Worm (Caenorhabditis elegans): ENCODE results near the gene F37A4.1.

Gene F37A4.1

ce11 chrIII:6723089-6723488 is at the start of gene F37A4.1:
TSS of gene F37A4.1 (plus strand) at chrIII:6723389.
- TF ChIP-seq W03F9.2 (tag; optimal IDR thresholded peaks at IDR 0.05) (no peak), him-1 (tag; optimal IDR thresholded peaks at IDR 0.05) (no peak), dao-5 (tag; optimal IDR thresholded peaks at IDR 0.05) (no peak)

ce11 chrIII:6675460-6675859 is 47.7 kb upstream of the F37A4.1 start, which contains the start of gene rbf-1:
TSS of gene rbf-1 (plus strand) at chrIII:6675760.
- TF ChIP-seq dao-5 (tag; optimal IDR thresholded peaks at IDR 0.05) (no peak), W03F9.2 (tag; optimal IDR thresholded peaks at IDR 0.05) (no peak), him-1 (tag; optimal IDR thresholded peaks at IDR 0.05) (no peak)

ce11 chrIII:6677304-6677703 is 45.9 kb upstream of the F37A4.1 start:
- no peak for TF ChIP-seq him-1 (tag; optimal IDR thresholded peaks at IDR 0.05)

- no peak for TF ChIP-seq dao-5 (tag; optimal IDR thresholded peaks at IDR 0.05)
- no peak for TF ChIP-seq him-1 (tag; optimal IDR thresholded peaks at IDR 0.05)
- no peak for TF ChIP-seq W03F9.2 (tag; optimal IDR thresholded peaks at IDR 0.05)
Observed at ce11 chrIII:6679323-6679722, 43.9 kb upstream of the F37A4.1 start.

ce11 chrIII:6680963-6681362 is 42.2 kb upstream of the F37A4.1 start:
- no peak for TF ChIP-seq him-1 (tag; optimal IDR thresholded peaks at IDR 0.05)
- TF ChIP-seq dao-5 (tag; optimal IDR thresholded peaks at IDR 0.05), result no peak
- TF ChIP-seq W03F9.2 (tag; optimal IDR thresholded peaks at IDR 0.05), result no peak

- TF ChIP-seq W03F9.2 (tag; optimal IDR thresholded peaks at IDR 0.05), result no peak
- no peak for TF ChIP-seq dao-5 (tag; optimal IDR thresholded peaks at IDR 0.05)
- TF ChIP-seq him-1 (tag; optimal IDR thresholded peaks at IDR 0.05), result no peak
Observed at ce11 chrIII:6681790-6682189, 41.4 kb upstream of the F37A4.1 start.

ce11 chrIII:6690490-6690889 is 32.7 kb upstream of the F37A4.1 start:
- TF ChIP-seq dao-5 (tag; optimal IDR thresholded peaks at IDR 0.05), result no peak

- TF ChIP-seq W03F9.2 (tag; optimal IDR thresholded peaks at IDR 0.05) (no peak), him-1 (tag; optimal IDR thresholded peaks at IDR 0.05) (no peak), dao-5 (tag; optimal IDR thresholded peaks at IDR 0.05) (no peak)
Observed at ce11 chrIII:6693285-6693684, 29.9 kb upstream of the F37A4.1 start.

ce11 chrIII:6695189-6695588 is 28.0 kb upstream of the F37A4.1 start:
- TF ChIP-seq him-1 (tag; optimal IDR thresholded peaks at IDR 0.05), result peak; percentile 66
- TF ChIP-seq dao-5 (tag; optimal IDR thresholded peaks at IDR 0.05), result no peak

ce11 chrIII:6705515-6705914 is 17.7 kb upstream of the F37A4.1 start, which contains the start of gene F37A4.6:
TSS of gene F37A4.6 (plus strand) at chrIII:6705815.
- no peak for TF ChIP-seq him-1 (tag; optimal IDR thresholded peaks at IDR 0.05)

- TF ChIP-seq dao-5 (tag; optimal IDR thresholded peaks at IDR 0.05) (no peak), him-1 (tag; optimal IDR thresholded peaks at IDR 0.05) (no peak), W03F9.2 (tag; optimal IDR thresholded peaks at IDR 0.05) (no peak)
Observed at ce11 chrIII:6709983-6710382, 13.2 kb upstream of the F37A4.1 start, which contains the start of gene isw-1. TSS of gene isw-1 (minus strand) at chrIII:6710100.

- TF ChIP-seq W03F9.2 (tag; optimal IDR thresholded peaks at IDR 0.05) (no peak), him-1 (tag; optimal IDR thresholded peaks at IDR 0.05) (no peak), dao-5 (tag; optimal IDR thresholded peaks at IDR 0.05) (no peak)
Observed at ce11 chrIII:6711590-6711989, 11.6 kb upstream of the F37A4.1 start, which contains the start of gene F37A4.5. TSS of gene F37A4.5 (plus strand) at chrIII:6711890.

ce11 chrIII:6713266-6713665 is 9.9 kb upstream of the F37A4.1 start, which contains the start of gene F37A4.4:
TSS of gene F37A4.4 (plus strand) at chrIII:6713566.
- TF ChIP-seq W03F9.2 (tag; optimal IDR thresholded peaks at IDR 0.05) (no peak), him-1 (tag; optimal IDR thresholded peaks at IDR 0.05) (no peak), dao-5 (tag; optimal IDR thresholded peaks at IDR 0.05) (no peak)

ce11 chrIII:6718270-6718669 is 4.9 kb upstream of the F37A4.1 start, which contains the start of gene F37A4.3:
TSS of gene F37A4.3 (plus strand) at chrIII:6718570.
- TF ChIP-seq dao-5 (tag; optimal IDR thresholded peaks at IDR 0.05) (no peak), W03F9.2 (tag; optimal IDR thresholded peaks at IDR 0.05) (no peak), him-1 (tag; optimal IDR thresholded peaks at IDR 0.05) (no peak)

- TF ChIP-seq him-1 (tag; optimal IDR thresholded peaks at IDR 0.05), result no peak
- TF ChIP-seq dao-5 (tag; optimal IDR thresholded peaks at IDR 0.05), result no peak
- no peak for TF ChIP-seq W03F9.2 (tag; optimal IDR thresholded peaks at IDR 0.05)
Observed at ce11 chrIII:6722208-6722679, 945 bp upstream of the F37A4.1 start, which contains the start of the genes bath-41 and F37A4.2. TSS of gene bath-41 (minus strand) at chrIII:6722258. TSS of gene F37A4.2 (plus strand) at chrIII:6722454.

All from whole organism, L4/young adult.